Fruit fly (Drosophila melanogaster) whole organism, embryonic: Measurements from ENCODE around the gene CG13949.

Source experiments
- Ada2b ChIP-seq: fragments of 200-800 bp; sonication (Bioruptor generic); IDR thresholded peaks from 2 replicates; pipeline ENCODE4 v1.3.6; 2022; ENCODE audit warnings: missing biosample characterization, missing genetic modification characterization
- Adf1 ChIP-seq: fragments of 200-800 bp; sonication (Bioruptor generic); IDR thresholded peaks from 2 replicates; pipeline ENCODE4 v1.3.6; 2022; ENCODE audit warnings: missing biosample characterization, missing genetic modification characterization
- B-H2 ChIP-seq: fragments of 200-800 bp; sonication (Bioruptor generic); optimal IDR thresholded peaks from 2 replicates; lab custom pipeline; 2018; ENCODE audit warnings: missing biosample characterization, mild to moderate bottlenecking, missing genetic modification characterization
- CG10274 ChIP-seq: fragments of 200-800 bp; sonication (Bioruptor generic); optimal IDR thresholded peaks from 3 replicates; lab custom pipeline; 2017; ENCODE audit warnings: missing biosample characterization, mild to moderate bottlenecking, missing genetic modification characterization
- CG10366 ChIP-seq: fragments of 200-800 bp; sonication (Bioruptor generic); IDR thresholded peaks from 2 replicates; pipeline ENCODE4 v1.3.6; 2022; ENCODE audit warnings: missing biosample characterization, missing genetic modification characterization
- CG12155 ChIP-seq: fragments of 200-800 bp; sonication (Bioruptor generic); optimal IDR thresholded peaks from 3 replicates; lab custom pipeline; 2016; ENCODE audit warnings: missing biosample characterization, missing genetic modification characterization
- CG12391 ChIP-seq: fragments of 200-800 bp; sonication (Bioruptor generic); optimal IDR thresholded peaks from 3 replicates; lab custom pipeline; 2018; ENCODE audit warnings: missing biosample characterization, mild to moderate bottlenecking, missing genetic modification characterization, moderate library complexity
- CG13775 ChIP-seq: fragments of 200-800 bp; sonication (Bioruptor generic); optimal IDR thresholded peaks from 3 replicates; lab custom pipeline; 2017; ENCODE audit warnings: missing biosample characterization, mild to moderate bottlenecking, missing genetic modification characterization
- CG1603 ChIP-seq: fragments of 200-800 bp; sonication (Bioruptor generic); optimal IDR thresholded peaks from 2 replicates; lab custom pipeline; 2019; ENCODE audit warnings: missing biosample characterization, mild to moderate bottlenecking, missing genetic modification characterization, moderate library complexity
- CG16779 ChIP-seq: fragments of 200-800 bp; sonication (Bioruptor generic); IDR thresholded peaks from 2 replicates; pipeline ENCODE4 v1.3.6; 2022; ENCODE audit warnings: missing biosample characterization, missing genetic modification characterization
- CG17568 ChIP-seq: fragments of 200-800 bp; sonication (Bioruptor generic); optimal IDR thresholded peaks from 2 replicates; lab custom pipeline; 2018; ENCODE audit warnings: missing biosample characterization, mild to moderate bottlenecking, missing genetic modification characterization, moderate library complexity
- CG2129 ChIP-seq: fragments of 200-800 bp; sonication (Bioruptor generic); IDR thresholded peaks from 2 replicates; pipeline ENCODE4 v1.3.6; 2022; ENCODE audit warnings: missing biosample characterization, missing genetic modification characterization; ENCODE audit not compliant: partially characterized antibody
- CG31224 ChIP-seq: fragments of 200-800 bp; sonication (Bioruptor generic); IDR thresholded peaks from 2 replicates; pipeline ENCODE4 v1.3.6; 2022; ENCODE audit warnings: missing biosample characterization, missing genetic modification characterization
- CG33213 ChIP-seq: fragments of 200-800 bp; sonication (Bioruptor generic); optimal IDR thresholded peaks from 3 replicates; lab custom pipeline; 2016; ENCODE audit warnings: missing biosample characterization, missing genetic modification characterization
- CG34224 ChIP-seq: fragments of 200-800 bp; sonication (Bioruptor generic); IDR thresholded peaks from 3 replicates; pipeline ENCODE4 v1.3.6; 2022; ENCODE audit warnings: missing biosample characterization, missing genetic modification characterization; ENCODE audit not compliant: partially characterized antibody
- CG3847 ChIP-seq: fragments of 200-800 bp; sonication (Bioruptor generic); IDR thresholded peaks from 2 replicates; pipeline ENCODE4 v1.3.6; 2022; ENCODE audit warnings: missing biosample characterization, missing genetic modification characterization
- CG3995 ChIP-seq: fragments of 200-800 bp; sonication (Bioruptor generic); optimal IDR thresholded peaks from 3 replicates; lab custom pipeline; 2016; ENCODE audit warnings: missing biosample characterization, missing genetic modification characterization
- CG4820 ChIP-seq: fragments of 200-800 bp; sonication (Bioruptor generic); optimal IDR thresholded peaks from 3 replicates; lab custom pipeline; 2016; ENCODE audit warnings: missing biosample characterization, missing genetic modification characterization
- CG6272 ChIP-seq: fragments of 200-800 bp; sonication (Bioruptor generic); IDR thresholded peaks from 2 replicates; pipeline ENCODE4 v1.3.6; 2022; ENCODE audit warnings: missing biosample characterization, missing genetic modification characterization
- CG6854 ChIP-seq: fragments of 200-800 bp; sonication (Bioruptor generic); optimal IDR thresholded peaks from 3 replicates; lab custom pipeline; 2017; ENCODE audit warnings: missing biosample characterization, mild to moderate bottlenecking, missing genetic modification characterization
- CG7357 ChIP-seq: fragments of 200-800 bp; sonication (Bioruptor generic); IDR thresholded peaks from 3 replicates; pipeline ENCODE4 v1.3.6; 2022; ENCODE audit warnings: missing biosample characterization, missing genetic modification characterization
- D ChIP-seq, 2 experiments: fragments of 200-800 bp in 1 of 2; fragments of >200 bp in 1 of 2; sonication (Bioruptor generic) in 1 of 2; optimal IDR thresholded peaks; 2 replicates in 1 of 2; 3 replicates in 1 of 2; lab custom pipeline; 2017; ENCODE audit warnings: mild to moderate bottlenecking in 1 of 2, missing biosample characterization in 1 of 2, missing genetic modification characterization in 1 of 2, missing genetic modification reagents in 1 of 2
- Hmr ChIP-seq: fragments of 200-800 bp; sonication (Bioruptor generic); optimal IDR thresholded peaks from 3 replicates; lab custom pipeline; 2017; ENCODE audit warnings: mild to moderate bottlenecking, missing biosample characterization, missing genetic modification reagents, missing genetic modification characterization
- Hr39 ChIP-seq: fragments of >200 bp; optimal IDR thresholded peaks from 2 replicates; lab custom pipeline; 2017
- MTF-1 ChIP-seq: fragments of 200-800 bp; sonication (Bioruptor generic); optimal IDR thresholded peaks from 2 replicates; lab custom pipeline; 2018; ENCODE audit warnings: missing biosample characterization, mild to moderate bottlenecking, missing genetic modification characterization, borderline replicate concordance
- Mes4 ChIP-seq: fragments of 200-800 bp; sonication (Bioruptor generic); optimal IDR thresholded peaks from 2 replicates; lab custom pipeline; 2016; ENCODE audit warnings: missing biosample characterization, missing genetic modification characterization
- Nf-YA ChIP-seq: fragments of 200-800 bp; sonication (Bioruptor generic); IDR thresholded peaks from 2 replicates; pipeline ENCODE4 v1.3.6; 2022; ENCODE audit warnings: missing biosample characterization, missing genetic modification characterization
- Ptx1 ChIP-seq: fragments of 200-800 bp; sonication (Bioruptor generic); IDR thresholded peaks from 2 replicates; pipeline ENCODE4 v1.3.6; 2022; ENCODE audit warnings: missing biosample characterization, missing genetic modification characterization
- Sin3A ChIP-seq: fragments of >200 bp; optimal IDR thresholded peaks from 2 replicates; lab custom pipeline; 2018
- Six4 ChIP-seq: fragments of 200-800 bp; sonication (Bioruptor generic); optimal IDR thresholded peaks from 2 replicates; lab custom pipeline; 2016; ENCODE audit warnings: missing biosample characterization, missing genetic modification characterization
- ase ChIP-seq: fragments of 200-800 bp; sonication (Bioruptor generic); IDR thresholded peaks from 3 replicates; pipeline ENCODE4 v1.3.6; 2022; ENCODE audit warnings: missing biosample characterization, missing genetic modification characterization
- bigmax ChIP-seq: fragments of 200-800 bp; sonication (Bioruptor generic); optimal IDR thresholded peaks from 2 replicates; lab custom pipeline; 2018; ENCODE audit warnings: missing biosample characterization, mild to moderate bottlenecking, missing genetic modification characterization
- cas ChIP-seq: fragments of 200-800 bp; sonication (Bioruptor generic); IDR thresholded peaks from 2 replicates; pipeline ENCODE4 v1.3.6; 2022; ENCODE audit warnings: missing biosample characterization, missing genetic modification characterization
- dmrt11E ChIP-seq: fragments of 200-800 bp; sonication (Bioruptor generic); optimal IDR thresholded peaks from 3 replicates; lab custom pipeline; 2018; ENCODE audit warnings: missing biosample characterization, mild to moderate bottlenecking, missing genetic modification characterization, moderate library complexity
- en ChIP-seq: fragments of 200-800 bp; sonication (Bioruptor generic); optimal IDR thresholded peaks from 2 replicates; lab custom pipeline; 2016; ENCODE audit warnings: missing biosample characterization, missing genetic modification characterization
- esg ChIP-seq: fragments of 200-800 bp; sonication (Bioruptor generic); conservative IDR thresholded peaks from 2 replicates; pipeline ENCODE4 v1.3.6; 2022; ENCODE audit warnings: missing biosample characterization, missing genetic modification characterization
- eve ChIP-seq, 2 experiments: fragments of >200 bp; optimal IDR thresholded peaks; 2 replicates each; lab custom pipeline; 2017; ENCODE audit warnings: missing biosample characterization in 2 of 2, missing genetic modification characterization in 2 of 2
- eyg ChIP-seq: fragments of 200-800 bp; sonication (Bioruptor generic); optimal IDR thresholded peaks from 3 replicates; lab custom pipeline; 2016; ENCODE audit warnings: missing biosample characterization, missing genetic modification characterization
- fd102C ChIP-seq: fragments of 200-800 bp; sonication (Bioruptor generic); optimal IDR thresholded peaks from 2 replicates; lab custom pipeline; 2018; ENCODE audit warnings: missing biosample characterization, mild to moderate bottlenecking, missing genetic modification characterization, moderate library complexity
- fd3F ChIP-seq: fragments of 200-800 bp; sonication (Bioruptor generic); optimal IDR thresholded peaks from 2 replicates; lab custom pipeline; 2018; ENCODE audit warnings: missing biosample characterization, mild to moderate bottlenecking, missing genetic modification characterization, moderate library complexity
- gro ChIP-seq: fragments of 200-800 bp; sonication (Bioruptor generic); optimal IDR thresholded peaks from 2 replicates; lab custom pipeline; 2016; ENCODE audit warnings: missing biosample characterization, missing genetic modification characterization
- gsb-n ChIP-seq: fragments of 200-800 bp; sonication (Bioruptor generic); optimal IDR thresholded peaks from 3 replicates; lab custom pipeline; 2018; ENCODE audit warnings: missing biosample characterization, mild to moderate bottlenecking, missing genetic modification characterization
- p53 ChIP-seq: fragments of 200-800 bp; sonication (Bioruptor generic); optimal IDR thresholded peaks from 2 replicates; lab custom pipeline; 2016; ENCODE audit warnings: missing biosample characterization, missing genetic modification characterization
- pfk ChIP-seq: fragments of 200-800 bp; sonication (Bioruptor generic); optimal IDR thresholded peaks from 2 replicates; lab custom pipeline; 2018; ENCODE audit warnings: missing biosample characterization, mild to moderate bottlenecking, missing genetic modification characterization, moderate library complexity
- pho ChIP-seq: fragments of 200-800 bp; sonication (Bioruptor generic); optimal IDR thresholded peaks from 2 replicates; lab custom pipeline; 2016; ENCODE audit warnings: missing biosample characterization, missing genetic modification characterization
- sd ChIP-seq: fragments of 200-800 bp; sonication (Bioruptor generic); optimal IDR thresholded peaks from 3 replicates; lab custom pipeline; 2018; ENCODE audit warnings: missing biosample characterization, mild to moderate bottlenecking, missing genetic modification characterization, moderate library complexity
- sisA ChIP-seq: fragments of 200-800 bp; sonication (Bioruptor generic); IDR thresholded peaks from 2 replicates; pipeline ENCODE4 v1.3.6; 2022; ENCODE audit warnings: missing biosample characterization, missing genetic modification characterization
- sqz ChIP-seq: fragments of 200-800 bp; sonication (Bioruptor generic); optimal IDR thresholded peaks from 3 replicates; lab custom pipeline; 2018; ENCODE audit warnings: missing biosample characterization, mild to moderate bottlenecking, missing genetic modification characterization
- vnd ChIP-seq: fragments of 200-800 bp; sonication (Bioruptor generic); IDR thresholded peaks from 3 replicates; pipeline ENCODE4 v1.3.6; 2022; ENCODE audit warnings: missing biosample characterization, missing genetic modification characterization; ENCODE audit not compliant: partially characterized antibody
- vvl ChIP-seq: fragments of 200-800 bp; sonication (Bioruptor generic); IDR thresholded peaks from 2 replicates; pipeline ENCODE4 v1.3.6; 2022; ENCODE audit warnings: missing biosample characterization, missing genetic modification characterization

The CG13949 gene

DNA sequence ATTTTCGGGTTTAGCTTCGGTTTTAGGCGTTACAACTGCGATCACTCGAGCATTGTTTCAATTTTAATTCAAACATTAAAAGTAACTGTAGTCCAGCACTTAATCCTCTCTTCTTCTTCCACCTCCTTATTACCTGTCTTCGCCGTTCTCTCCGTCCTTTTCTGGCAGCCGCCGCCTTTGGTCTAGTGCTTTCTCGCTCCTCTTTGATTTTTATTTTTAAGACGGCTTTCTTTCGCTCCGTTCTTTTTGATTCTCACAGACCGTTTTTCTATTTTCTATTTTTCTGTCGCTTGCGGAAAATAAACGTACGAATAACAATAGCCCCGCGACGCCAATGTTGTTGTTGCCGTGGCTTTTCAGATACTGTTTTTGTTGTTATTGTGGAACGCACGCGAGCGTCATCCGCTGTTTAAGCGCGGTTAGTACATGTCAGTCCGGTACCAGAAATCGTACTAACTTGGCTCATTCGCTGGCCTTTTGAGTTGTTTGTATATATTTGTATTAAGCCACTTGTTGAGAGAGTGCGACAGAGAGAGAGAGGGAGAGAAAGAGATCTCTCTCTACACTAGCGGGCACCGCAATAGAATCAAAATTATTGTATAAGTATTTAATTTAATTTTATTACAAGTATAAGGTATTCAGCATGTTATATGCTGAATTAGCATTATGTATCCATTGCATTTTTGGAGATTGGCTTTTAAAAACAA is 12.9 kb downstream of the CG13949 start, which contains the start of gene aru:
Gene aru (minus strand): TSS at position 456 of the 707 bp plus-strand sequence.
- TF ChIP-seq CG16779 (GFP tag; lab: Robert Waterston, UW) (no peak), CG31224 (GFP tag; lab: Robert Waterston, UW) (no peak), CG1603 (peak; percentile 28), fd3F (no peak), Adf1 (GFP tag; lab: Robert Waterston, UW) (no peak), CG13775 (no peak), Nf-YA (GFP tag; lab: Robert Waterston, UW) (0 out of 2 replicates have a peak, but pooled peaks have one; percentile 18), fd102C (GFP tag; lab: Kevin White, UChicago) (peak; percentile 37), CG34224 (no peak), cas (GFP tag; lab: Robert Waterston, UW) (no peak), CG3847 (peak; percentile 35; the same call in 1 of the 2 replicates), vvl (GFP tag; lab: Robert Waterston, UW) (peak; percentile 70; the same call in 1 of the 2 replicates), p53 (GFP tag; lab: Kevin White, UChicago) (no peak), esg (GFP tag; lab: Robert Waterston, UW) (no peak), ase (no peak), CG7357 (no peak), pfk (no peak), sd (peak; percentile 15), eyg (no peak), Ptx1 (GFP tag; lab: Robert Waterston, UW) (no peak), en (GFP tag; lab: Kevin White, UChicago) (no peak), Hmr (GFP tag; lab: Kevin White, UChicago) (peak; percentile 51), CG17568 (GFP tag; lab: Kevin White, UChicago) (peak; percentile 67), CG10274 (GFP tag; lab: Kevin White, UChicago) (no peak), bigmax (no peak), Sin3A (lab: Kevin White, UChicago) (no peak), Mes4 (GFP tag; lab: Kevin White, UChicago) (no peak), CG6854 (GFP tag; lab: Kevin White, UChicago) (peak; percentile 43), gro (no peak), CG4820 (GFP tag; lab: Kevin White, UChicago) (no peak), sqz (GFP tag; lab: Kevin White, UChicago) (no peak), CG33213 (GFP tag; lab: Kevin White, UChicago) (peak; percentile 17), CG12391 (tag; lab: Kevin White, UChicago) (peak; percentile 60), B-H2 (GFP tag; lab: Kevin White, UChicago) (peak; percentile 14), eve (GFP tag; optimal IDR thresholded peaks at IDR 0.05; lab: Kevin White, UChicago) (no peak), gsb-n (tag; lab: Kevin White, UChicago) (peak; percentile 1), Ada2b (GFP tag; lab: Robert Waterston, UW) (peak; percentile 32; the same call in 1 of the 2 replicates), sisA (no peak), CG2129 (GFP tag; lab: Robert Waterston, UW) (no peak), vnd (GFP tag; lab: Robert Waterston, UW) (no peak), CG3995 (GFP tag; lab: Kevin White, UChicago) (no peak), pho (GFP tag; lab: Kevin White, UChicago) (no peak), Hr39 (lab: Kevin White, UChicago) (no peak), CG12155 (GFP tag; lab: Kevin White, UChicago) (no peak), CG6272 (GFP tag; lab: Robert Waterston, UW) (no peak), Six4 (GFP tag; lab: Kevin White, UChicago) (no peak), CG10366 (GFP tag; lab: Robert Waterston, UW) (no peak), D (optimal IDR thresholded peaks at IDR 0.05; lab: Kevin White, UChicago) (no peak), D (GFP tag; optimal IDR thresholded peaks at IDR 0.05; lab: Kevin White, UChicago) (peak; percentile 29), MTF-1 (peak; percentile 24), dmrt11E (tag; lab: Kevin White, UChicago) (peak; percentile 36)
